Worm (Caenorhabditis elegans): Measurements from ENCODE around the gene F57C2.5.
A peak's percentile ranks its signal among the peaks of the same experiment; 100 is the strongest.

The F57C2.5 gene

ce11 chrII:14550613-14551012, 22.6 kb upstream of the F57C2.5 start, which contains the start of gene nlp-41:
TSS of gene nlp-41 (plus strand) at chrII:14550913.
- TF ChIP-seq ets-4 (tag; optimal IDR thresholded peaks at IDR 0.05): no peak
- no peak for TF ChIP-seq odd-2 (tag; optimal IDR thresholded peaks at IDR 0.05)
- no peak for TF ChIP-seq pax-1 (tag; optimal IDR thresholded peaks at IDR 0.05)
- no peak for TF ChIP-seq ceh-31 (tag; optimal IDR thresholded peaks at IDR 0.05)
- TF ChIP-seq ceh-9 (tag; optimal IDR thresholded peaks at IDR 0.05): no peak
- no peak for TF ChIP-seq lim-6 (tag; optimal IDR thresholded peaks at IDR 0.05)
- TF ChIP-seq pros-1 (tag; optimal IDR thresholded peaks at IDR 0.05): no peak
- TF ChIP-seq elt-4 (tag; optimal IDR thresholded peaks at IDR 0.05): no peak
- no peak for TF ChIP-seq nhr-232 (tag; optimal IDR thresholded peaks at IDR 0.05)
- TF ChIP-seq elt-2 (tag; optimal IDR thresholded peaks at IDR 0.05): no peak
- no peak for TF ChIP-seq ahr-1 (tag; optimal IDR thresholded peaks at IDR 0.05)
- no peak for TF ChIP-seq F13H6.1 (tag; optimal IDR thresholded peaks at IDR 0.05)
- TF ChIP-seq dve-1 (tag; optimal IDR thresholded peaks at IDR 0.05): no peak
- no peak for TF ChIP-seq unc-86 (tag; optimal IDR thresholded peaks at IDR 0.05)
- TF ChIP-seq pag-3 (tag; optimal IDR thresholded peaks at IDR 0.05; ENCODE audit: borderline replicate concordance): no peak
- no peak for TF ChIP-seq zip-5 (tag; optimal IDR thresholded peaks at IDR 0.05)
- no peak for TF ChIP-seq ceh-14 (tag; optimal IDR thresholded peaks at IDR 0.05)
- no peak for TF ChIP-seq madf-2 (tag; optimal IDR thresholded peaks at IDR 0.05)
- no peak for TF ChIP-seq Y22D7AL.16 (tag; optimal IDR thresholded peaks at IDR 0.05)

- TF ChIP-seq mec-3 (tag; optimal IDR thresholded peaks at IDR 0.05; ENCODE audit: borderline replicate concordance): no peak
- TF ChIP-seq eyg-1 (tag; optimal IDR thresholded peaks at IDR 0.05): no peak
- no peak for TF ChIP-seq C38D4.7 (GFP tag; optimal IDR thresholded peaks at IDR 0.05)
- no peak for TF ChIP-seq ceh-19 (GFP tag; optimal IDR thresholded peaks at IDR 0.05)
- no peak for TF ChIP-seq fkh-6 (tag; optimal IDR thresholded peaks at IDR 0.05)
- no peak for TF ChIP-seq pha-2 (tag; optimal IDR thresholded peaks at IDR 0.05)
- TF ChIP-seq che-1 (tag; optimal IDR thresholded peaks at IDR 0.05): no peak
- TF ChIP-seq dmd-4 (tag; optimal IDR thresholded peaks at IDR 0.05; ENCODE audit: borderline replicate concordance): no peak
- no peak for TF ChIP-seq npax-4 (tag; optimal IDR thresholded peaks at IDR 0.05)
- TF ChIP-seq odd-2 (tag; optimal IDR thresholded peaks at IDR 0.05): no peak
- TF ChIP-seq hlh-30 (tag; optimal IDR thresholded peaks at IDR 0.05; ENCODE audit: insufficient read depth): no peak
- TF ChIP-seq pros-1 (tag; optimal IDR thresholded peaks at IDR 0.05): no peak
- no peak for TF ChIP-seq pha-4 (tag; optimal IDR thresholded peaks at IDR 0.05)
- no peak for TF ChIP-seq ceh-31 (tag; optimal IDR thresholded peaks at IDR 0.05)
Observed at ce11 chrII:14548691-14549090, 20.7 kb upstream of the F57C2.5 start, which contains the start of gene gcy-29. TSS of gene gcy-29 (minus strand) at chrII:14548791.

ce11 chrII:14540551-14540950, 12.5 kb upstream of the F57C2.5 start:
- TF ChIP-seq ceh-2 (tag; optimal IDR thresholded peaks at IDR 0.05) (no peak), elt-2 (tag; optimal IDR thresholded peaks at IDR 0.05) (peak; percentile 44), madf-2 (tag; optimal IDR thresholded peaks at IDR 0.05) (no peak)

DNA sequence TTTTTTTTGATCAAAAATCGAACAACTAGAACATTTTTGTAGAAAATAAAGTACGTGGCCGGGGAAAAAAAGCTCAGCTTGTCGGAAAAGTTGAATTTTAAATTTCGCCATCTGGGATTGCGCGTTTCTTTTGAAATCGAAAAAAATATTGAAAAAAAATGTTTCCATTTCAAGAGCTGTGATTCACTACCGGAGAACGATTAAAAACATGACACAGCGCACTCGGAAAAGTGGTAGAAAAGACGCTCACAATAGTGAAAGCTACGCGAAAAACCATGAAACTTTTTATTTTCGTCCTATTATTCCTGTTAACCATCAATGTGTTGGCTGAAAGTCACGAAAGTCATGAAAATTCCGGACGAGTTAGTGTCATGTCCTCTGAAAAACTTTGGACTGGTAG, 9.7 kb upstream of the F57C2.5 start, which contains the start of the genes clec-147 and C04H5.7:
Gene clec-147 (minus strand): TSS at position 101 of the 400 bp plus-strand sequence.
Gene C04H5.7 (plus strand): TSS at position 219 of the 400 bp plus-strand sequence.
- TF ChIP-seq ceh-6 (GFP tag; optimal IDR thresholded peaks at IDR 0.05): no peak
- TF ChIP-seq ceh-31 (tag; optimal IDR thresholded peaks at IDR 0.05): no peak
- TF ChIP-seq ceh-45 (GFP tag; IDR thresholded peaks at IDR 0.05): no peak
- TF ChIP-seq C38D4.7 (GFP tag; optimal IDR thresholded peaks at IDR 0.05): no peak
- no peak for TF ChIP-seq eyg-1 (tag; optimal IDR thresholded peaks at IDR 0.05)
- TF ChIP-seq hlh-8 (tag; optimal IDR thresholded peaks at IDR 0.05): no peak
- no peak for TF ChIP-seq fkh-10 (GFP tag; optimal IDR thresholded peaks at IDR 0.05)
- TF ChIP-seq npax-4 (tag; optimal IDR thresholded peaks at IDR 0.05): no peak
- no peak for TF ChIP-seq ahr-1 (tag; optimal IDR thresholded peaks at IDR 0.05)
- TF ChIP-seq sox-2 (GFP tag; IDR thresholded peaks at IDR 0.05): no peak
- no peak for TF ChIP-seq hlh-30 (tag; optimal IDR thresholded peaks at IDR 0.05; ENCODE audit: insufficient read depth)
- no peak for TF ChIP-seq elt-2 (tag; optimal IDR thresholded peaks at IDR 0.05)
- no peak for TF ChIP-seq tbx-2 (tag; optimal IDR thresholded peaks at IDR 0.05)
- no peak for TF ChIP-seq fkh-6 (tag; optimal IDR thresholded peaks at IDR 0.05)
- no peak for TF ChIP-seq unc-3 (GFP tag; conservative IDR thresholded peaks at IDR 0.05)
- TF ChIP-seq unc-3 (tag; optimal IDR thresholded peaks at IDR 0.05): no peak
- no peak for TF ChIP-seq nhr-11 (tag; optimal IDR thresholded peaks at IDR 0.05)
- no peak for TF ChIP-seq ceh-14 (tag; optimal IDR thresholded peaks at IDR 0.05)
- no peak for TF ChIP-seq pros-1 (tag; optimal IDR thresholded peaks at IDR 0.05)
